Worm (Caenorhabditis elegans) whole organism, L3 larva: ENCODE data around the gene tbx-40.

Source experiments
- ceh-28 ChIP-seq: fragments of 150-350 bp; optimal IDR thresholded peaks from 2 replicates; lab custom pipeline; 2014; ENCODE audit warnings: missing biosample characterization, missing genetic modification reagents, missing genetic modification characterization
- ceh-82 ChIP-seq: fragments of 150-350 bp; optimal IDR thresholded peaks from 2 replicates; lab custom pipeline; 2014; ENCODE audit warnings: missing biosample characterization, missing genetic modification characterization
- ceh-9 ChIP-seq: sonication (generic microtip); optimal IDR thresholded peaks from 2 replicates; lab custom pipeline; 2018; ENCODE audit warnings: missing biosample characterization, missing genetic modification characterization
- jun-1 ChIP-seq: fragments of 150-350 bp; optimal IDR thresholded peaks from 2 replicates; lab custom pipeline; 2014; ENCODE audit warnings: missing biosample characterization, missing genetic modification reagents, missing genetic modification characterization
- lsy-12 ChIP-seq: sonication (generic microtip); optimal IDR thresholded peaks from 2 replicates; lab custom pipeline; 2016; ENCODE audit warnings: mild to moderate bottlenecking, missing genetic modification characterization, missing compliant biosample characterization
- nhr-11 ChIP-seq: fragments of 150-350 bp; optimal IDR thresholded peaks from 2 replicates; lab custom pipeline; 2014; ENCODE audit warnings: missing biosample characterization, missing genetic modification characterization
- nhr-12 ChIP-seq: fragments of 150-350 bp; optimal IDR thresholded peaks from 2 replicates; lab custom pipeline; 2014; ENCODE audit warnings: missing biosample characterization, missing genetic modification characterization
- nhr-237 ChIP-seq: fragments of 150-350 bp; optimal IDR thresholded peaks from 2 replicates; lab custom pipeline; 2014; ENCODE audit warnings: missing biosample characterization, missing genetic modification characterization
- nhr-28 ChIP-seq: fragments of 150-350 bp; optimal IDR thresholded peaks from 2 replicates; lab custom pipeline; 2014; ENCODE audit warnings: missing biosample characterization, missing genetic modification characterization
- nhr-76 ChIP-seq: fragments of 150-350 bp; sonication (generic microtip); optimal IDR thresholded peaks from 5 replicates; lab custom pipeline; 2014; ENCODE audit warnings: missing biosample characterization, missing genetic modification characterization
- pqm-1 ChIP-seq: fragments of 150-350 bp; optimal IDR thresholded peaks from 2 replicates; lab custom pipeline; 2017; ENCODE audit warnings: missing biosample characterization, missing genetic modification characterization, inconsistent platforms
- skn-1 ChIP-seq: fragments of 150-350 bp; optimal IDR thresholded peaks from 2 replicates; lab custom pipeline; 2014; ENCODE audit warnings: missing biosample characterization, missing genetic modification characterization
- zag-1 ChIP-seq: fragments of 150-350 bp; optimal IDR thresholded peaks from 2 replicates; lab custom pipeline; 2014; ENCODE audit warnings: missing biosample characterization, missing genetic modification characterization
- ztf-4 ChIP-seq: fragments of 150-350 bp; optimal IDR thresholded peaks from 2 replicates; lab custom pipeline; 2014; ENCODE audit warnings: missing biosample characterization, missing genetic modification characterization

DNA sequence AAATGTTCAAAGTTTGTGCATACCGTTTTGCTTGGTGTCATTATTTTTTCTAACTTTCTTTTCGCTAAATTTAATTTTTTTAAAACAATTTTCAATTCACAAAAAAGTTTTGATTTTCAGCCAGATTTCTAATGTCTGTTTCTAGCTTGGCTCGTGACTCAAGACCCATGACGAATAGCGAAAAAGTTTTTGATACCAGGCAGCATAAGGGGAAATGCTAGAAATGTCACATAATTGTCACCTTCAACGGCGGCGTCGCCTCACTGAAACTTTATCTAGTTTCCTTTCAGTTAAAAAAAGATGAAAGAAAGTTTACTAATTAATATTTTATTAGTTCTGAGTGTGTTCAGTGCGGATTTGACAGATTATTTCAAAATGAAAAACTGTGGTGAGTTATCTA, 8.8 kb upstream of the tbx-40 start, which contains the start of gene irld-59:
- TF ChIP-seq nhr-28 (tag; lab: Kevin White, UChicago) (no peak), nhr-76 (tag; lab: Kevin White, UChicago) (no peak), ceh-9 (no peak), zag-1 (tag; lab: Kevin White, UChicago) (no peak), jun-1 (no peak), nhr-12 (tag; lab: Kevin White, UChicago) (no peak), skn-1 (no peak), pqm-1 (tag; lab: Kevin White, UChicago) (no peak), lsy-12 (no peak), ceh-82 (tag; lab: Kevin White, UChicago) (no peak), nhr-11 (tag; lab: Kevin White, UChicago) (no peak), ceh-28 (tag; lab: Kevin White, UChicago) (no peak), ztf-4 (no peak), nhr-237 (tag; lab: Kevin White, UChicago) (no peak)
